Fruit fly (Drosophila melanogaster) whole organism, prepupa: Measurements from ENCODE around the gene CG3348.

Source experiments
- Blimp-1 ChIP-seq: fragments of 200-800 bp; sonication (Bioruptor generic); optimal IDR thresholded peaks from 3 replicates; lab custom pipeline; 2017; ENCODE audit warnings: missing biosample characterization, missing genetic modification characterization, mild to moderate bottlenecking, moderate library complexity, missing genetic modification reagents
- CG10631 ChIP-seq: fragments of 200-800 bp; sonication (Bioruptor generic); optimal IDR thresholded peaks from 2 replicates; lab custom pipeline; 2016; ENCODE audit warnings: missing biosample characterization, missing genetic modification characterization
- CG10669 ChIP-seq: fragments of 200-800 bp; sonication (Bioruptor generic); optimal IDR thresholded peaks from 3 replicates; lab custom pipeline; 2018; ENCODE audit warnings: missing biosample characterization, mild to moderate bottlenecking, missing genetic modification characterization, moderate library complexity
- CG11294 ChIP-seq: fragments of 200-800 bp; sonication (Bioruptor generic); IDR thresholded peaks from 2 replicates; pipeline ENCODE4 v1.3.6; 2022; ENCODE audit warnings: missing biosample characterization, missing genetic modification characterization
- CG11902 ChIP-seq: fragments of 200-800 bp; sonication (Bioruptor generic); optimal IDR thresholded peaks from 3 replicates; lab custom pipeline; 2016; ENCODE audit warnings: missing biosample characterization, missing genetic modification characterization
- CG15336 ChIP-seq: fragments of 200-800 bp; sonication (Bioruptor generic); IDR thresholded peaks from 2 replicates; pipeline ENCODE4 v1.3.6; 2022; ENCODE audit warnings: missing biosample characterization, missing genetic modification characterization
- CG1621 ChIP-seq: fragments of 200-800 bp; sonication (Bioruptor generic); optimal IDR thresholded peaks from 3 replicates; lab custom pipeline; 2018; ENCODE audit warnings: missing biosample characterization, mild to moderate bottlenecking, missing genetic modification characterization
- CG16779 ChIP-seq: fragments of 200-800 bp; sonication (Bioruptor generic); optimal IDR thresholded peaks from 3 replicates; lab custom pipeline; 2017; ENCODE audit warnings: missing biosample characterization, mild to moderate bottlenecking, missing genetic modification characterization
- CG3032 ChIP-seq: fragments of 200-800 bp; optimal IDR thresholded peaks from 2 replicates; lab custom pipeline; 2019; ENCODE audit warnings: missing biosample characterization, mild to moderate bottlenecking, missing genetic modification characterization, moderate library complexity
- CG31627 ChIP-seq: fragments of 200-800 bp; sonication (Bioruptor generic); optimal IDR thresholded peaks from 3 replicates; lab custom pipeline; 2016; ENCODE audit warnings: missing biosample characterization, missing genetic modification characterization
- CG32006 ChIP-seq: fragments of 200-800 bp; sonication (Bioruptor generic); optimal IDR thresholded peaks from 3 replicates; lab custom pipeline; 2017; ENCODE audit warnings: missing biosample characterization, mild to moderate bottlenecking, missing genetic modification characterization
- CG34406 ChIP-seq: fragments of 200-800 bp; sonication (Bioruptor generic); optimal IDR thresholded peaks from 3 replicates; lab custom pipeline; 2016; ENCODE audit warnings: missing biosample characterization, missing genetic modification characterization
- CG3919 ChIP-seq: fragments of 200-800 bp; sonication (Bioruptor generic); optimal IDR thresholded peaks from 3 replicates; lab custom pipeline; 2016; ENCODE audit warnings: missing biosample characterization, missing genetic modification characterization
- CG4318 ChIP-seq: fragments of 200-800 bp; sonication (Bioruptor generic); optimal IDR thresholded peaks from 3 replicates; lab custom pipeline; 2017; ENCODE audit warnings: missing biosample characterization, mild to moderate bottlenecking, missing genetic modification characterization
- CG6163 ChIP-seq: fragments of 200-800 bp; sonication (Bioruptor generic); IDR thresholded peaks from 3 replicates; pipeline ENCODE4 v1.3.6; 2022; ENCODE audit warnings: missing biosample characterization, missing genetic modification characterization
- CG6276 ChIP-seq: fragments of 200-800 bp; sonication (Bioruptor generic); optimal IDR thresholded peaks from 2 replicates; lab custom pipeline; 2017; ENCODE audit warnings: missing biosample characterization, mild to moderate bottlenecking, missing genetic modification characterization
- CG6792 ChIP-seq: fragments of 200-800 bp; sonication (Bioruptor generic); optimal IDR thresholded peaks from 3 replicates; lab custom pipeline; 2016; ENCODE audit warnings: missing biosample characterization, missing genetic modification characterization
- CG6808 ChIP-seq: fragments of 200-800 bp; sonication (Bioruptor generic); optimal IDR thresholded peaks from 3 replicates; lab custom pipeline; 2017; ENCODE audit warnings: missing biosample characterization, missing genetic modification characterization, mild to moderate bottlenecking, moderate library complexity, missing genetic modification reagents
- CG6854 ChIP-seq: fragments of 200-800 bp; sonication (Bioruptor generic); optimal IDR thresholded peaks from 2 replicates; lab custom pipeline; 2017; ENCODE audit warnings: missing biosample characterization, mild to moderate bottlenecking, missing genetic modification characterization
- CG7368 ChIP-seq: fragments of 200-800 bp; sonication (Bioruptor generic); optimal IDR thresholded peaks from 3 replicates; lab custom pipeline; 2016; ENCODE audit warnings: missing biosample characterization, missing genetic modification characterization
- CG8119 ChIP-seq: fragments of 200-800 bp; sonication (Bioruptor generic); IDR thresholded peaks from 3 replicates; pipeline ENCODE4 v1.3.6; 2022; ENCODE audit warnings: missing biosample characterization, missing genetic modification characterization
- CG8319 ChIP-seq: fragments of 200-800 bp; sonication (Bioruptor generic); optimal IDR thresholded peaks from 3 replicates; lab custom pipeline; 2016; ENCODE audit warnings: missing biosample characterization, missing genetic modification characterization
- CG8632 ChIP-seq: fragments of 200-800 bp; sonication (Bioruptor generic); optimal IDR thresholded peaks from 3 replicates; lab custom pipeline; 2016; ENCODE audit warnings: missing biosample characterization, missing genetic modification characterization
- CG9139 ChIP-seq: fragments of 200-800 bp; sonication (Bioruptor generic); optimal IDR thresholded peaks from 3 replicates; lab custom pipeline; 2017; ENCODE audit warnings: missing biosample characterization, mild to moderate bottlenecking, missing genetic modification characterization
- Eip75B ChIP-seq: fragments of 200-800 bp; sonication (Bioruptor generic); optimal IDR thresholded peaks from 3 replicates; lab custom pipeline; 2016; ENCODE audit warnings: missing biosample characterization, missing genetic modification characterization
- Eip78C ChIP-seq: fragments of 200-800 bp; sonication (Bioruptor generic); peaks from one replicate; lab custom pipeline; 2016; ENCODE audit warnings: missing biosample characterization, missing genetic modification characterization
- Ets21C ChIP-seq: fragments of 200-800 bp; sonication (Bioruptor generic); optimal IDR thresholded peaks from 3 replicates; lab custom pipeline; 2016; ENCODE audit warnings: missing biosample characterization, missing genetic modification characterization
- Hr38 ChIP-seq: sonication (Bioruptor generic); optimal IDR thresholded peaks from 2 replicates; lab custom pipeline; 2016; ENCODE audit warnings: missing biosample characterization, missing genetic modification characterization
- Hr39 ChIP-seq: fragments of 200-800 bp; sonication (Bioruptor generic); optimal IDR thresholded peaks from 2 replicates; lab custom pipeline; 2016; ENCODE audit warnings: missing biosample characterization, missing genetic modification characterization
- Hr4 ChIP-seq: fragments of 200-800 bp; sonication (Bioruptor generic); optimal IDR thresholded peaks from 3 replicates; lab custom pipeline; 2016; ENCODE audit warnings: missing biosample characterization, missing genetic modification characterization
- Lpt ChIP-seq: fragments of 200-800 bp; sonication (Bioruptor generic); optimal IDR thresholded peaks from 3 replicates; lab custom pipeline; 2016; ENCODE audit warnings: missing biosample characterization, missing genetic modification characterization
- Met ChIP-seq: fragments of 200-800 bp; sonication (Bioruptor generic); optimal IDR thresholded peaks from 3 replicates; lab custom pipeline; 2016; ENCODE audit warnings: missing biosample characterization, missing genetic modification characterization
- OdsH ChIP-seq: fragments of 200-800 bp; sonication (Bioruptor generic); optimal IDR thresholded peaks from 3 replicates; lab custom pipeline; 2016; ENCODE audit warnings: missing biosample characterization, missing genetic modification characterization
- Smox ChIP-seq: fragments of 200-800 bp; sonication (Bioruptor generic); optimal IDR thresholded peaks from 3 replicates; lab custom pipeline; 2016; ENCODE audit warnings: missing biosample characterization, missing genetic modification characterization
- Sox15 ChIP-seq: fragments of 200-800 bp; sonication (Bioruptor generic); optimal IDR thresholded peaks from 3 replicates; lab custom pipeline; 2016; ENCODE audit warnings: missing biosample characterization, missing genetic modification characterization
- achi ChIP-seq: fragments of 200-800 bp; sonication (Bioruptor generic); optimal IDR thresholded peaks from 3 replicates; lab custom pipeline; 2016; ENCODE audit warnings: missing biosample characterization, missing genetic modification characterization
- acj6 ChIP-seq: fragments of 200-800 bp; sonication (Bioruptor generic); optimal IDR thresholded peaks from 3 replicates; lab custom pipeline; 2016; ENCODE audit warnings: missing biosample characterization, missing genetic modification characterization
- dac ChIP-seq: fragments of 200-800 bp; sonication (Bioruptor generic); optimal IDR thresholded peaks from 2 replicates; lab custom pipeline; 2017; ENCODE audit warnings: missing biosample characterization, mild to moderate bottlenecking, missing genetic modification characterization
- eg ChIP-seq: fragments of 200-800 bp; sonication (Bioruptor generic); IDR thresholded peaks from 3 replicates; pipeline ENCODE4 v1.3.6; 2022; ENCODE audit warnings: missing biosample characterization, missing genetic modification characterization
- esn ChIP-seq: fragments of 200-800 bp; sonication (Bioruptor generic); optimal IDR thresholded peaks from 2 replicates; lab custom pipeline; 2016; ENCODE audit warnings: missing biosample characterization, mild to moderate bottlenecking, missing genetic modification characterization, moderate library complexity
- fd59A ChIP-seq: fragments of 200-800 bp; sonication (Bioruptor generic); optimal IDR thresholded peaks from 2 replicates; lab custom pipeline; 2017; ENCODE audit warnings: missing biosample characterization, mild to moderate bottlenecking, missing genetic modification characterization, missing genetic modification reagents
- fd85E ChIP-seq: fragments of 200-800 bp; sonication (Bioruptor generic); optimal IDR thresholded peaks from 3 replicates; lab custom pipeline; 2016; ENCODE audit warnings: missing biosample characterization, missing genetic modification characterization
- fkh ChIP-seq: fragments of 200-800 bp; sonication (Bioruptor generic); optimal IDR thresholded peaks from 3 replicates; lab custom pipeline; 2017; ENCODE audit warnings: missing biosample characterization, mild to moderate bottlenecking, missing genetic modification characterization, moderate library complexity
- lz ChIP-seq: fragments of 200-800 bp; sonication (Bioruptor generic); optimal IDR thresholded peaks from 3 replicates; lab custom pipeline; 2016; ENCODE audit warnings: missing biosample characterization, missing genetic modification characterization
- net ChIP-seq: fragments of 200-800 bp; sonication (Bioruptor generic); optimal IDR thresholded peaks from 3 replicates; lab custom pipeline; 2016; ENCODE audit warnings: missing biosample characterization, missing genetic modification characterization
- salr ChIP-seq, 2 experiments: fragments of 200-800 bp; sonication (Bioruptor generic); optimal IDR thresholded peaks; 3 replicates each; lab custom pipeline; 2016 to 2018; ENCODE audit warnings: missing biosample characterization in 2 of 2, missing genetic modification characterization in 2 of 2, mild to moderate bottlenecking in 1 of 2
- spab ChIP-seq: fragments of 200-800 bp; sonication (Bioruptor generic); optimal IDR thresholded peaks from 2 replicates; lab custom pipeline; 2017; ENCODE audit warnings: missing biosample characterization, mild to moderate bottlenecking, missing genetic modification characterization, missing genetic modification reagents
- ss ChIP-seq, 2 experiments: fragments of 200-800 bp; sonication (Bioruptor generic); optimal IDR thresholded peaks; 2 replicates in 1 of 2; 3 replicates in 1 of 2; lab custom pipeline; 2017 to 2018; ENCODE audit warnings: mild to moderate bottlenecking in 2 of 2, missing biosample characterization in 2 of 2, missing genetic modification characterization in 2 of 2, moderate library complexity in 1 of 2
- svp ChIP-seq: fragments of 200-800 bp; sonication (Bioruptor generic); peaks from one replicate; lab custom pipeline; 2016; ENCODE audit warnings: missing biosample characterization, missing genetic modification characterization
- topi ChIP-seq: fragments of 200-800 bp; sonication (Bioruptor generic); optimal IDR thresholded peaks from 3 replicates; lab custom pipeline; 2016; ENCODE audit warnings: missing biosample characterization, missing genetic modification characterization
- vri ChIP-seq: fragments of 200-800 bp; sonication (Bioruptor generic); optimal IDR thresholded peaks from 3 replicates; lab custom pipeline; 2016; ENCODE audit warnings: missing biosample characterization, mild to moderate bottlenecking, missing genetic modification characterization

Gene CG3348

dm6 chr3R:27253136-27253920 is 38.7 kb downstream of the CG3348 start, which contains the start of gene pll:
Gene pll, minus strand, starts transcription at chr3R:27253182.
- TF ChIP-seq fd85E (GFP tag; lab: Kevin White, UChicago) (no peak), CG6808 (GFP tag; lab: Kevin White, UChicago) (no peak), ss (GFP tag; optimal IDR thresholded peaks at IDR 0.05; lab: Kevin White, UChicago) (no peak), Lpt (peak; percentile 54), Met (no peak), CG3919 (GFP tag; lab: Kevin White, UChicago) (peak; percentile 89), Eip78C (GFP tag; lab: Kevin White, UChicago) (peak; percentile 92), esn (GFP tag; lab: Kevin White, UChicago) (peak; percentile 85), CG16779 (no peak), CG1621 (tag; lab: Kevin White, UChicago) (no peak), Smox (GFP tag; lab: Kevin White, UChicago) (peak; percentile 78), vri (GFP tag; lab: Kevin White, UChicago) (no peak), CG11294 (GFP tag; lab: Robert Waterston, UW) (peak; percentile 70; the same call in 1 of the 2 replicates), CG31627 (GFP tag; lab: Kevin White, UChicago) (peak; percentile 85), CG4318 (GFP tag; lab: Kevin White, UChicago) (no peak), spab (GFP tag; lab: Kevin White, UChicago) (no peak), CG10669 (GFP tag; lab: Kevin White, UChicago) (peak; percentile 65), OdsH (GFP tag; lab: Kevin White, UChicago) (no peak), CG32006 (GFP tag; lab: Kevin White, UChicago) (no peak), Sox15 (peak; percentile 61), Hr39 (GFP tag; lab: Kevin White, UChicago) (peak; percentile 81), topi (peak; percentile 73), CG8319 (GFP tag; lab: Kevin White, UChicago) (no peak), eg (GFP tag; lab: Robert Waterston, UW) (peak; percentile 96), Hr38 (no peak), fkh (GFP tag; lab: Kevin White, UChicago) (peak; percentile 17), CG11902 (GFP tag; lab: Kevin White, UChicago) (peak; percentile 75), Hr4 (GFP tag; lab: Kevin White, UChicago) (no peak), CG6792 (GFP tag; lab: Kevin White, UChicago) (peak; percentile 75), CG34406 (GFP tag; lab: Kevin White, UChicago) (peak; percentile 69), salr (GFP tag; optimal IDR thresholded peaks at IDR 0.05; lab: Kevin White, UChicago) (no peak), net (GFP tag; lab: Kevin White, UChicago) (peak; percentile 64), CG8632 (GFP tag; lab: Kevin White, UChicago) (peak; percentile 68), CG6854 (GFP tag; lab: Kevin White, UChicago) (no peak), CG6276 (GFP tag; lab: Kevin White, UChicago) (no peak), CG15336 (GFP tag; lab: Robert Waterston, UW) (peak; percentile 80), dac (GFP tag; lab: Kevin White, UChicago) (no peak), acj6 (GFP tag; lab: Kevin White, UChicago) (peak; percentile 86), Ets21C (GFP tag; lab: Kevin White, UChicago) (no peak), CG10631 (GFP tag; lab: Kevin White, UChicago) (no peak), CG7368 (no peak), fd59A (GFP tag; lab: Kevin White, UChicago) (peak; percentile 40), CG8119 (GFP tag; lab: Robert Waterston, UW) (peak; percentile 75), svp (GFP tag; lab: Kevin White, UChicago) (peak; percentile 94), CG3032 (tag; lab: Kevin White, UChicago) (peak; percentile 80), lz (peak; percentile 80), achi (GFP tag; lab: Kevin White, UChicago) (no peak), Blimp-1 (peak; percentile 36), Eip75B (GFP tag; lab: Kevin White, UChicago) (no peak), CG6163 (GFP tag; lab: Robert Waterston, UW) (peak; percentile 91), CG9139 (no peak)
